Fruit fly (Drosophila melanogaster) whole organism, adult: ENCODE measurements around the gene cnc.

Source experiments
- CG14711 ChIP-seq: fragments of 200-800 bp; sonication (Bioruptor generic); optimal IDR thresholded peaks from 2 replicates; lab custom pipeline; 2018; ENCODE audit warnings: missing biosample characterization, mild to moderate bottlenecking, missing genetic modification characterization, moderate library complexity
- CG7101 ChIP-seq: fragments of 200-800 bp; sonication (Bioruptor generic); optimal IDR thresholded peaks from 2 replicates; lab custom pipeline; 2018; ENCODE audit warnings: missing biosample characterization, mild to moderate bottlenecking, missing genetic modification characterization, moderate library complexity
- Clk ChIP-seq: fragments of 200-800 bp; sonication (Bioruptor generic); optimal IDR thresholded peaks from 2 replicates; lab custom pipeline; 2017; ENCODE audit warnings: missing biosample characterization, missing genetic modification characterization
- Crg-1 ChIP-seq: fragments of 200-800 bp; sonication (Bioruptor generic); optimal IDR thresholded peaks from 2 replicates; lab custom pipeline; 2016; ENCODE audit warnings: missing biosample characterization, missing genetic modification characterization
- Mnt ChIP-seq: fragments of 200-800 bp; sonication (Bioruptor generic); optimal IDR thresholded peaks from 2 replicates; lab custom pipeline; 2016; ENCODE audit warnings: missing biosample characterization, mild to moderate bottlenecking, missing genetic modification characterization
- kay ChIP-seq: fragments of 200-800 bp; sonication (Bioruptor generic); peaks from one replicate; lab custom pipeline; 2016; ENCODE audit warnings: missing biosample characterization, missing genetic modification characterization, borderline replicate concordance
- ovo ChIP-seq: fragments of 200-800 bp; sonication (Bioruptor generic); optimal IDR thresholded peaks from 2 replicates; lab custom pipeline; 2016; ENCODE audit warnings: missing biosample characterization, missing genetic modification characterization
- tj ChIP-seq: fragments of 200-800 bp; sonication (Bioruptor generic); optimal IDR thresholded peaks from 3 replicates; lab custom pipeline; 2017; ENCODE audit warnings: missing biosample characterization, mild to moderate bottlenecking, missing genetic modification characterization, moderate library complexity

DNA sequence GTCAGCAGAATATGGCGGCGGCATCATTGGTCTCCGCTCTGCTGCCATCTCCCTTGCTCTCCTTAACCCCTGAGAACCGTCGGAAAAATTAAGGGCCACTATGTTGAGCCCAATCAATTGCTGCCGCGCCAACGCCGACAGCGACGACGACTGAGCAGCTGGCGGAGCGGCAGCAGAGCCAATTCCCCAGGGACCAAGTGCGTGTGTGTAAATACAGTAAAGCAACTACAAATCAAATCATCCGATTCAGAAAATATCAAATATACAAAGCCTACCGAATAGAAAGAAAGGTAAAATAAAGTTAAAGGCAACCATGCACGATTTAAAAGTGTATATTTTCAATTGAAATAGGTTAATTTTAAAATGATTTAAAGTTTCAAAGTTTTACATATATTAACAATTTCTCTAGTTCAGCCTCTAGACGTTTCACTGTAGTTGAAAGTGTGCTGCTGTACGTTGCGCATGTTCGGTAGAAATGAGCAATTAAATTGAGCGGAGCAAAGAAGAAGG lies 14.7 kb downstream of the cnc start:
- TF ChIP-seq CG14711 (tag; lab: Kevin White, UChicago) (no peak), Mnt (GFP tag; lab: Kevin White, UChicago) (no peak), Crg-1 (no peak), kay (no peak), ovo (GFP tag; lab: Kevin White, UChicago) (no peak), tj (GFP tag; lab: Kevin White, UChicago) (no peak), CG7101 (peak; percentile 26), Clk (GFP tag; lab: Kevin White, UChicago) (no peak)
